Worm (Caenorhabditis elegans): ENCODE measurements around the gene M163.7.

M163.7 gene

ce11 chrX:14476625-14477257, 12.1 kb downstream of the M163.7 start:
- TF ChIP-seq ceh-36 (tag; optimal IDR thresholded peaks at IDR 0.05) (no peak), hnd-1 (tag; optimal IDR thresholded peaks at IDR 0.05) (no peak), scrt-1 (GFP tag; IDR thresholded peaks at IDR 0.05) (no peak), B0310.2 (tag; optimal IDR thresholded peaks at IDR 0.05) (no peak)

- TF ChIP-seq tbx-11 (GFP tag; IDR thresholded peaks at IDR 0.05) (no peak), aly-1 (tag; optimal IDR thresholded peaks at IDR 0.05) (no peak), sea-1 (GFP tag; conservative IDR thresholded peaks at IDR 0.05) (no peak), ceh-13 (GFP tag; optimal IDR thresholded peaks at IDR 0.05) (no peak), ets-7 (tag; optimal IDR thresholded peaks at IDR 0.05) (no peak), hmbx-1 (tag; optimal IDR thresholded peaks at IDR 0.05) (no peak), hmg-4 (GFP tag; optimal IDR thresholded peaks at IDR 0.05) (no peak), flt-1 (GFP tag; IDR thresholded peaks at IDR 0.05) (no peak), scrt-1 (GFP tag; IDR thresholded peaks at IDR 0.05) (no peak), ama-1 (optimal IDR thresholded peaks at IDR 0.05) (no peak), pes-1 (GFP tag; IDR thresholded peaks at IDR 0.05) (no peak), tbx-37 (GFP tag; conservative IDR thresholded peaks at IDR 0.05) (no peak)
Observed at ce11 chrX:14477338-14477737, 12.7 kb downstream of the M163.7 start.

- TF ChIP-seq aly-1 (tag; optimal IDR thresholded peaks at IDR 0.05) (no peak), tbx-11 (GFP tag; IDR thresholded peaks at IDR 0.05) (no peak), sea-1 (GFP tag; conservative IDR thresholded peaks at IDR 0.05) (no peak), scrt-1 (GFP tag; IDR thresholded peaks at IDR 0.05) (no peak), hnd-1 (tag; optimal IDR thresholded peaks at IDR 0.05) (no peak), ama-1 (optimal IDR thresholded peaks at IDR 0.05) (no peak), ceh-36 (tag; optimal IDR thresholded peaks at IDR 0.05) (no peak), flt-1 (GFP tag; IDR thresholded peaks at IDR 0.05) (no peak)
Observed at ce11 chrX:14478193-14478592, 13.6 kb downstream of the M163.7 start.

ce11 chrX:14478743-14479428, 14.3 kb downstream of the M163.7 start, which contains the start of gene M163.11:
Gene M163.11, plus strand, starts transcription at chrX:14479378.
- TF ChIP-seq tra-4 (tag; optimal IDR thresholded peaks at IDR 0.05) (no peak), flt-1 (GFP tag; IDR thresholded peaks at IDR 0.05) (no peak), sea-1 (GFP tag; conservative IDR thresholded peaks at IDR 0.05) (no peak), scrt-1 (GFP tag; IDR thresholded peaks at IDR 0.05) (no peak), tbx-37 (GFP tag; conservative IDR thresholded peaks at IDR 0.05) (no peak), ama-1 (optimal IDR thresholded peaks at IDR 0.05) (no peak), hnd-1 (tag; optimal IDR thresholded peaks at IDR 0.05) (no peak), hmg-4 (GFP tag; optimal IDR thresholded peaks at IDR 0.05) (no peak), ceh-36 (tag; optimal IDR thresholded peaks at IDR 0.05) (no peak), ets-7 (tag; optimal IDR thresholded peaks at IDR 0.05) (no peak), pes-1 (GFP tag; IDR thresholded peaks at IDR 0.05) (no peak), ceh-13 (GFP tag; optimal IDR thresholded peaks at IDR 0.05) (no peak), aly-1 (tag; optimal IDR thresholded peaks at IDR 0.05) (no peak), hmbx-1 (tag; optimal IDR thresholded peaks at IDR 0.05) (no peak), tbx-11 (GFP tag; IDR thresholded peaks at IDR 0.05) (no peak), F13C5.2 (tag; optimal IDR thresholded peaks at IDR 0.05) (no peak), B0310.2 (tag; optimal IDR thresholded peaks at IDR 0.05) (no peak)

ce11 chrX:14480248-14480647, 15.6 kb downstream of the M163.7 start, which contains the start of gene gfi-3:
Gene gfi-3, plus strand, starts transcription at chrX:14480572.
- TF ChIP-seq ama-1 (optimal IDR thresholded peaks at IDR 0.05) (no peak), ceh-13 (GFP tag; optimal IDR thresholded peaks at IDR 0.05) (no peak), pes-1 (GFP tag; IDR thresholded peaks at IDR 0.05) (peak; percentile 76), scrt-1 (GFP tag; IDR thresholded peaks at IDR 0.05) (0 out of 2 replicates have a peak, but pooled peaks have one; percentile 47), tbx-37 (GFP tag; conservative IDR thresholded peaks at IDR 0.05) (peak; percentile 48; the same call in 1 of the 2 replicates), hmbx-1 (tag; optimal IDR thresholded peaks at IDR 0.05) (no peak), sea-1 (GFP tag; conservative IDR thresholded peaks at IDR 0.05) (peak; percentile 51; the same call in 1 of the 2 replicates), tbx-11 (GFP tag; IDR thresholded peaks at IDR 0.05) (peak; percentile 47; the same call in 1 of the 2 replicates), tra-4 (tag; optimal IDR thresholded peaks at IDR 0.05) (no peak), hmg-4 (GFP tag; optimal IDR thresholded peaks at IDR 0.05) (peak; percentile 69), hnd-1 (tag; optimal IDR thresholded peaks at IDR 0.05) (no peak), aly-1 (tag; optimal IDR thresholded peaks at IDR 0.05) (no peak), ets-7 (tag; optimal IDR thresholded peaks at IDR 0.05) (no peak), F13C5.2 (tag; optimal IDR thresholded peaks at IDR 0.05) (peak; percentile 82), B0310.2 (tag; optimal IDR thresholded peaks at IDR 0.05) (no peak), flt-1 (GFP tag; IDR thresholded peaks at IDR 0.05) (no peak), ceh-36 (tag; optimal IDR thresholded peaks at IDR 0.05) (peak; percentile 9)

ce11 chrX:14481637-14482036, 17.0 kb downstream of the M163.7 start:
- 0 out of 2 replicates have a peak, but pooled peaks have one; percentile 22 for TF ChIP-seq tbx-11 (GFP tag; IDR thresholded peaks at IDR 0.05)
- TF ChIP-seq ama-1 (optimal IDR thresholded peaks at IDR 0.05), result no peak
- TF ChIP-seq ceh-13 (GFP tag; optimal IDR thresholded peaks at IDR 0.05), result no peak

- TF ChIP-seq ceh-13 (GFP tag; optimal IDR thresholded peaks at IDR 0.05), result no peak
- TF ChIP-seq pes-1 (GFP tag; IDR thresholded peaks at IDR 0.05), result no peak
Observed at ce11 chrX:14484827-14485226, 20.2 kb downstream of the M163.7 start, which contains the start of gene M163.8. Gene M163.8, plus strand, starts transcription at chrX:14485127.

- TF ChIP-seq ets-7 (tag; optimal IDR thresholded peaks at IDR 0.05) (peak; percentile 75), hnd-1 (tag; optimal IDR thresholded peaks at IDR 0.05) (no peak), tbx-11 (GFP tag; IDR thresholded peaks at IDR 0.05) (no peak), hmg-4 (GFP tag; optimal IDR thresholded peaks at IDR 0.05) (peak; percentile 55), sea-1 (GFP tag; conservative IDR thresholded peaks at IDR 0.05) (0 out of 2 replicates have a peak, but pooled peaks have one; percentile 21), B0310.2 (tag; optimal IDR thresholded peaks at IDR 0.05) (no peak), ceh-36 (tag; optimal IDR thresholded peaks at IDR 0.05) (no peak), ceh-13 (GFP tag; optimal IDR thresholded peaks at IDR 0.05) (no peak), flt-1 (GFP tag; IDR thresholded peaks at IDR 0.05) (0 out of 2 replicates have a peak, but pooled peaks have one; percentile 45), tra-4 (tag; optimal IDR thresholded peaks at IDR 0.05) (no peak), hmbx-1 (tag; optimal IDR thresholded peaks at IDR 0.05) (no peak), pes-1 (GFP tag; IDR thresholded peaks at IDR 0.05) (no peak; the same call in 1 of the 2 replicates), scrt-1 (GFP tag; IDR thresholded peaks at IDR 0.05) (no peak), ama-1 (optimal IDR thresholded peaks at IDR 0.05) (no peak), tbx-37 (GFP tag; conservative IDR thresholded peaks at IDR 0.05) (no peak; the same call in 1 of the 2 replicates)
Observed at ce11 chrX:14486503-14486902, 21.9 kb downstream of the M163.7 start.

All from whole organism, early embryonic.